Worm (Caenorhabditis elegans) whole organism, L4/young adult: ENCODE data around the gene jmjd-3.3.

Experiments used
- W03F9.2 ChIP-seq: fragments of 150-350 bp; optimal IDR thresholded peaks from 2 replicates; lab custom pipeline; 2014; ENCODE audit warnings: missing biosample characterization, missing genetic modification characterization
- dao-5 ChIP-seq: sonication (generic microtip); optimal IDR thresholded peaks from 2 replicates; lab custom pipeline; 2016; ENCODE audit warnings: missing genotype, missing genetic modification characterization, moderate library complexity, missing compliant biosample characterization
- him-1 ChIP-seq: sonication (generic microtip); optimal IDR thresholded peaks from 2 replicates; lab custom pipeline; 2016; ENCODE audit warnings: missing genotype, missing genetic modification reagents, missing genetic modification characterization, missing compliant biosample characterization

DNA sequence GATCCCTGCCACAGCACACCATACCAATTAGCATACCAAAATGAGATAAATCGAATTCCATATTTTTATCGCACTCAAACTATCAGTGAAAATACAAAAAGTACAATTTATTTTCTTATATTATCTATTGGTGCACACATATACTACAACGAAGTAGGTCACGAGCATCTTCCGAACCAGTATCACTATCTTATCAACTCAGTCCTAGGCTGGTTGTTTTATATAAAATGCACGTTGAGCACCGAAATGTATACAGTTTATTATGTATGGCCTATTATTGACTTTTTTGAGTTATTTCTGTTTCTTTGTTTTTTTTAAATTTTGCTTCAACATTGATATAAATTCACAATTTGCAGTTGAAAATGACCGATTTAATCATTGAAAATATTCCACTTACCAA lies 20.5 kb upstream of the jmjd-3.3 start, which contains the start of gene C29F7.2:
- TF ChIP-seq him-1 (tag; lab: Kevin White, UChicago), result no peak
- no peak for TF ChIP-seq W03F9.2
- TF ChIP-seq dao-5 (tag; lab: Kevin White, UChicago), result no peak
